Fruit fly (Drosophila melanogaster): ENCODE data around the gene CG32110.

The CG32110 gene

DNA sequence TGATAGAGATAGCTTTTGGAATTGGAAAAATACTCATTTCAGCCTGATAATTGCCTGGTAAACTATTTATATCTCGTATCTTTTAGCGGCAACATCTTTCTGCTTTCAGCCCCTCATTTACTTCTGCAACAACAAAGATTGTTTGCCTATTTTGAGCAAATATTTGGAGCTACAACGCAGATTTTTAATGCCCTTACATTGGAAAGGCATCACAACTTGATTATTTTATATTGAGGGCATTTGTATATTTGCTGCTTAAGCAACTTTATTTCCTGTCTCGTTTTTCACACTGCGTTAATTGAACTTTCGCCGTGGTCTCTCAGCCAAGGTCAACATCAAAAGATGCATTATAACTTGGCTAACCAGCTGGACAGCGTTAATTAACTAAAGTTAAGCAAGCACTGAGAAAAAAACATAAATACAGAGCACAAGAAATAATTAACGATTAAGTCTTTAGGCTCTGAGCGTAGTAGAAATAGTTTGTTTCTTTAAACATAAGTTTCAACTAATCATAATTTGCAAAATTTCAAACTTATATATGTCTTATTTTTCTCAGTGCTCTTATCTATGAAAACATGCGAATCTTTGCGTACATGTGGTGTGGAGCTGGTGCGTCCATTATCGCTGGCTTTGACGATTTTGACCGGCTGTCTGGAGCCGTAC is 22.9 kb downstream of the CG32110 start (continued):
- TF ChIP-seq HHEX (GFP tag; optimal IDR thresholded peaks at IDR 0.05) (peak; percentile 14), NfI (GFP tag; optimal IDR thresholded peaks at IDR 0.05) (peak; percentile 51), sens-2 (GFP tag; IDR thresholded peaks at IDR 0.05) (peak; percentile 8; the same call in 1 of the 2 replicates), CG14667 (GFP tag; IDR thresholded peaks at IDR 0.05) (no peak), hbn (GFP tag; IDR thresholded peaks at IDR 0.05; ENCODE audit: partially characterized antibody) (no peak), lmd (GFP tag; IDR thresholded peaks at IDR 0.05) (peak; percentile 71), Oli (tag; optimal IDR thresholded peaks at IDR 0.05) (peak; percentile 62), Lhr (GFP tag; optimal IDR thresholded peaks at IDR 0.05) (no peak), Pdp1 (GFP tag; optimal IDR thresholded peaks at IDR 0.05) (peak in 1 of 2 experiments; percentile 27), Med (GFP tag) (peak; percentile 72), bcd (GFP tag; optimal IDR thresholded peaks at IDR 0.05) (peak; percentile 48), CG2129 (GFP tag; IDR thresholded peaks at IDR 0.05; ENCODE audit: partially characterized antibody) (no peak), CG4328 (GFP tag; optimal IDR thresholded peaks at IDR 0.05) (no peak), Bdp1 (GFP tag; optimal IDR thresholded peaks at IDR 0.05) (no peak), CG32767 (GFP tag; IDR thresholded peaks at IDR 0.05) (no peak), fd3F (GFP tag; optimal IDR thresholded peaks at IDR 0.05) (peak; percentile 9), CG14441 (GFP tag; IDR thresholded peaks at IDR 0.05) (peak; percentile 61), usp (GFP tag; optimal IDR thresholded peaks at IDR 0.05) (no peak), gfzf (GFP tag; optimal IDR thresholded peaks at IDR 0.05) (no peak), sna (GFP tag; IDR thresholded peaks at IDR 0.05; ENCODE audit: partially characterized antibody) (no peak), Dref (GFP tag; IDR thresholded peaks at IDR 0.05) (no peak), CG1233 (GFP tag; optimal IDR thresholded peaks at IDR 0.05) (peak; percentile 45), Atf6 (GFP tag; IDR thresholded peaks at IDR 0.05) (no peak), gce (GFP tag; IDR thresholded peaks at IDR 0.05) (no peak), Hmx (GFP tag; optimal IDR thresholded peaks at IDR 0.05) (no peak), E2f2 (GFP tag; IDR thresholded peaks at IDR 0.05) (peak; percentile 30; the same call in 1 of the 2 replicates), phol (tag; optimal IDR thresholded peaks at IDR 0.05) (peak; percentile 50), al (GFP tag; IDR thresholded peaks at IDR 0.05) (no peak), tgo (GFP tag; IDR thresholded peaks at IDR 0.05) (peak; percentile 50), CG13424 (tag; optimal IDR thresholded peaks at IDR 0.05) (peak; percentile 45), CG8281 (tag; optimal IDR thresholded peaks at IDR 0.05) (no peak), tap (tag; optimal IDR thresholded peaks at IDR 0.05) (peak; percentile 7), CG2678 (tag; optimal IDR thresholded peaks at IDR 0.05) (peak; percentile 66), mam (GFP tag; optimal IDR thresholded peaks at IDR 0.05) (peak; percentile 32), CG10959 (GFP tag; IDR thresholded peaks at IDR 0.05) (no peak), CG4617 (GFP tag; optimal IDR thresholded peaks at IDR 0.05; ENCODE audit: borderline replicate concordance) (no peak), prd (optimal IDR thresholded peaks at IDR 0.05) (no peak), prd (GFP tag; IDR thresholded peaks at IDR 0.05) (peak; percentile 74; the same call in 2 of the 3 replicates), Tbp (GFP tag; optimal IDR thresholded peaks at IDR 0.05) (no peak), CG6689 (GFP tag; IDR thresholded peaks at IDR 0.05) (no peak; the same call in 1 of the 2 replicates), emc (GFP tag; optimal IDR thresholded peaks at IDR 0.05) (no peak), CG10462 (GFP tag; optimal IDR thresholded peaks at IDR 0.05) (no peak), CG2889 (GFP tag; IDR thresholded peaks at IDR 0.05) (no peak; the same call in 1 of the 3 replicates), ara (GFP tag; IDR thresholded peaks at IDR 0.05) (no peak), CG9727 (GFP tag; optimal IDR thresholded peaks at IDR 0.05) (peak; percentile 43), CG2120 (GFP tag; optimal IDR thresholded peaks at IDR 0.05) (peak; percentile 80), CG9437 (GFP tag; optimal IDR thresholded peaks at IDR 0.05) (no peak), CG1529 (GFP tag; optimal IDR thresholded peaks at IDR 0.05) (peak; percentile 42), ind (GFP tag; optimal IDR thresholded peaks at IDR 0.05) (peak; percentile 43), CG4820 (GFP tag; optimal IDR thresholded peaks at IDR 0.05) (peak; percentile 22), slbo (GFP tag; IDR thresholded peaks at IDR 0.05) (peak; percentile 77)

All from whole organism, embryonic.